Worm (Caenorhabditis elegans) whole organism, L4 larva: ENCODE measurements around the gene D1046.18.
A peak's percentile ranks its signal among the peaks of the same experiment; 100 is the strongest.

ENCODE experiments used
- D1046.2 ChIP-seq: fragments of 200-800 bp; sonication (Bioruptor generic); IDR thresholded peaks from 2 replicates; pipeline ENCODE4 v1.3.6; 2022; ENCODE audit warnings: missing genetic modification characterization, missing compliant biosample characterization
- F10B5.3 ChIP-seq: sonication (generic microtip); optimal IDR thresholded peaks from 2 replicates; lab custom pipeline; 2016; ENCODE audit warnings: mild to moderate bottlenecking, missing genetic modification characterization, missing compliant biosample characterization
- T26A8.4 ChIP-seq: fragments of 200-800 bp; sonication (Bioruptor generic); IDR thresholded peaks from 2 replicates; pipeline ENCODE4 v1.3.6; 2022; ENCODE audit warnings: missing genetic modification characterization, missing compliant biosample characterization
- Y5F2A.4 ChIP-seq: fragments of 200-800 bp; sonication (Bioruptor generic); optimal IDR thresholded peaks from 2 replicates; lab custom pipeline; 2018; ENCODE audit warnings: mild to moderate bottlenecking, missing genetic modification characterization, missing compliant biosample characterization
- ZK337.2 ChIP-seq: fragments of 200-800 bp; sonication (Bioruptor generic); IDR thresholded peaks from 2 replicates; pipeline ENCODE4 v1.3.6; 2022; ENCODE audit warnings: missing genetic modification reagents, missing genetic modification characterization, missing compliant biosample characterization
- ZK546.5 ChIP-seq, 2 experiments: sonication (generic microtip); optimal IDR thresholded peaks; 2 replicates each; lab custom pipeline; 2017; ENCODE audit warnings: missing biosample characterization in 2 of 2, missing genetic modification characterization in 2 of 2
- aha-1 ChIP-seq: fragments of 150-350 bp; peaks from one replicate; lab custom pipeline; 2014; ENCODE audit warnings: missing biosample characterization, missing genetic modification characterization
- aly-2 ChIP-seq: sonication (generic microtip); optimal IDR thresholded peaks from 2 replicates; lab custom pipeline; 2018; ENCODE audit warnings: missing biosample characterization, missing genetic modification characterization
- ama-1 ChIP-seq: fragments of 150-350 bp; optimal IDR thresholded peaks from 2 replicates; lab custom pipeline; 2014; ENCODE audit warnings: inconsistent platforms, mixed read lengths
- arid-1 ChIP-seq: fragments of 200-800 bp; sonication (Bioruptor generic); conservative IDR thresholded peaks from 2 replicates; pipeline ENCODE4 v1.3.6; 2022; ENCODE audit warnings: missing genetic modification reagents, missing genetic modification characterization, missing compliant biosample characterization
- ceh-20 ChIP-seq: fragments of 200-800 bp; sonication (Bioruptor generic); IDR thresholded peaks from 2 replicates; pipeline ENCODE4 v1.3.6; 2022; ENCODE audit warnings: missing genetic modification reagents, missing genetic modification characterization, missing compliant biosample characterization
- ceh-44 ChIP-seq: fragments of 200-800 bp; sonication (Bioruptor generic); IDR thresholded peaks from 2 replicates; pipeline ENCODE4 v1.3.6; 2022; ENCODE audit warnings: missing genetic modification reagents, missing genetic modification characterization, missing compliant biosample characterization
- ceh-62 ChIP-seq: sonication (generic microtip); optimal IDR thresholded peaks from 2 replicates; lab custom pipeline; 2017; ENCODE audit warnings: missing biosample characterization, missing genetic modification characterization
- ces-1 ChIP-seq: fragments of 150-350 bp; sonication (generic microtip); optimal IDR thresholded peaks from 4 replicates; lab custom pipeline; 2014; ENCODE audit warnings: missing biosample characterization, missing genetic modification reagents, missing genetic modification characterization
- daf-12 ChIP-seq: fragments of 150-350 bp; optimal IDR thresholded peaks from 2 replicates; lab custom pipeline; 2014; ENCODE audit warnings: missing biosample characterization, missing genetic modification reagents, missing genetic modification characterization
- dmd-8 ChIP-seq: fragments of 200-800 bp; sonication (Bioruptor generic); IDR thresholded peaks from 2 replicates; pipeline ENCODE4 v1.3.6; 2022; ENCODE audit warnings: missing genetic modification characterization, missing compliant biosample characterization
- dmd-9 ChIP-seq: fragments of 200-800 bp; sonication (Bioruptor generic); IDR thresholded peaks from 2 replicates; pipeline ENCODE4 v1.3.6; 2022; ENCODE audit warnings: missing genetic modification reagents, missing genetic modification characterization, missing compliant biosample characterization
- dpl-1 ChIP-seq: fragments of 150-350 bp; optimal IDR thresholded peaks from 2 replicates; lab custom pipeline; 2014; ENCODE audit warnings: missing biosample characterization, missing genetic modification reagents, missing genetic modification characterization
- duxl-1 ChIP-seq: sonication (generic microtip); optimal IDR thresholded peaks from 2 replicates; lab custom pipeline; 2016; ENCODE audit warnings: mild to moderate bottlenecking, missing genetic modification characterization, moderate library complexity, missing compliant biosample characterization; ENCODE audit not compliant: poor library complexity
- fos-1 ChIP-seq: fragments of 150-350 bp; optimal IDR thresholded peaks from 2 replicates; lab custom pipeline; 2014; ENCODE audit warnings: missing biosample characterization, missing genetic modification characterization
- gei-8 ChIP-seq: fragments of 200-800 bp; sonication (Bioruptor generic); optimal IDR thresholded peaks from 2 replicates; lab custom pipeline; 2018; ENCODE audit warnings: mild to moderate bottlenecking, missing genetic modification characterization, missing compliant biosample characterization
- hlh-11 ChIP-seq: fragments of 200-800 bp; sonication (Bioruptor generic); optimal IDR thresholded peaks from 2 replicates; lab custom pipeline; 2018; ENCODE audit warnings: mild to moderate bottlenecking, missing genetic modification characterization, missing compliant biosample characterization
- hlh-30 ChIP-seq: sonication (generic microtip); optimal IDR thresholded peaks from 2 replicates; lab custom pipeline; 2017; ENCODE audit warnings: antibody characterized with exemption, mild to moderate bottlenecking, missing genetic modification characterization, missing compliant biosample characterization; ENCODE audit not compliant: insufficient read depth
- jun-1 ChIP-seq: fragments of 150-350 bp; optimal IDR thresholded peaks from 2 replicates; lab custom pipeline; 2014; ENCODE audit warnings: missing biosample characterization, missing genetic modification reagents, missing genetic modification characterization
- lim-7 ChIP-seq: fragments of 200-800 bp; sonication (Bioruptor generic); IDR thresholded peaks from 2 replicates; pipeline ENCODE4 v1.3.6; 2022; ENCODE audit warnings: missing genetic modification characterization, missing compliant biosample characterization
- lin-15B ChIP-seq: fragments of 150-350 bp; sonication (generic microtip); optimal IDR thresholded peaks from 3 replicates; lab custom pipeline; 2014; ENCODE audit warnings: missing biosample characterization, missing genetic modification characterization
- lir-3 ChIP-seq: sonication (generic microtip); optimal IDR thresholded peaks from 2 replicates; lab custom pipeline; 2016; ENCODE audit warnings: mild to moderate bottlenecking, missing genetic modification characterization, missing compliant biosample characterization
- lsy-2 ChIP-seq, 2 experiments: fragments of 150-350 bp in 1 of 2; sonication (generic microtip) in 1 of 2; optimal IDR thresholded peaks; 2 replicates each; lab custom pipeline; 2014 to 2017; ENCODE audit warnings: missing biosample characterization in 2 of 2, missing genetic modification characterization in 2 of 2
- madf-9 ChIP-seq: fragments of 200-800 bp; sonication (Bioruptor generic); conservative IDR thresholded peaks from 2 replicates; pipeline ENCODE4 v1.3.6; 2022; ENCODE audit warnings: missing genetic modification reagents, missing genetic modification characterization, missing compliant biosample characterization
- mdl-1 ChIP-seq, 2 experiments: fragments of 150-350 bp in 1 of 2; sonication (generic microtip) in 1 of 2; optimal IDR thresholded peaks; 2 replicates each; lab custom pipeline; 2014 to 2017; ENCODE audit warnings: missing biosample characterization in 2 of 2, missing genetic modification characterization in 2 of 2
- mep-1 ChIP-seq: fragments of 150-350 bp; sonication (generic microtip); optimal IDR thresholded peaks from 3 replicates; lab custom pipeline; 2014; ENCODE audit warnings: missing biosample characterization, missing genetic modification characterization
- mxl-2 ChIP-seq: fragments of 200-800 bp; sonication (Bioruptor generic); conservative IDR thresholded peaks from 2 replicates; pipeline ENCODE4 v1.3.6; 2022; ENCODE audit warnings: missing genetic modification reagents, missing genetic modification characterization, missing compliant biosample characterization
- nhr-11 ChIP-seq: fragments of 150-350 bp; optimal IDR thresholded peaks from 2 replicates; lab custom pipeline; 2014; ENCODE audit warnings: missing biosample characterization, missing genetic modification characterization
- nhr-237 ChIP-seq: sonication (generic microtip); optimal IDR thresholded peaks from 2 replicates; lab custom pipeline; 2017; ENCODE audit warnings: missing biosample characterization, missing genetic modification characterization
- nhr-28 ChIP-seq: fragments of 150-350 bp; optimal IDR thresholded peaks from 2 replicates; lab custom pipeline; 2014; ENCODE audit warnings: missing biosample characterization, missing genetic modification characterization
- nhr-41 ChIP-seq: fragments of 200-800 bp; sonication (Bioruptor generic); IDR thresholded peaks from 2 replicates; pipeline ENCODE4 v1.3.6; 2022; ENCODE audit warnings: missing genetic modification reagents, missing genetic modification characterization, missing compliant biosample characterization
- nhr-48 ChIP-seq: sonication (generic microtip); optimal IDR thresholded peaks from 2 replicates; lab custom pipeline; 2016; ENCODE audit warnings: mild to moderate bottlenecking, missing genetic modification characterization, missing compliant biosample characterization
- pqm-1 ChIP-seq: sonication (generic microtip); optimal IDR thresholded peaks from 2 replicates; lab custom pipeline; 2017; ENCODE audit warnings: missing biosample characterization, missing genetic modification characterization
- saeg-2 ChIP-seq: fragments of 200-800 bp; sonication (Bioruptor generic); IDR thresholded peaks from 2 replicates; pipeline ENCODE4 v1.3.6; 2022; ENCODE audit warnings: missing genetic modification reagents, missing genetic modification characterization, missing compliant biosample characterization
- set-16 ChIP-seq: fragments of 200-800 bp; sonication (Bioruptor generic); IDR thresholded peaks from 2 replicates; pipeline ENCODE4 v1.3.6; 2022; ENCODE audit warnings: missing genetic modification reagents, missing genetic modification characterization, missing compliant biosample characterization
- spr-1 ChIP-seq: sonication (generic microtip); optimal IDR thresholded peaks from 2 replicates; lab custom pipeline; 2016; ENCODE audit warnings: mild to moderate bottlenecking, missing genetic modification characterization, missing compliant biosample characterization
- unc-130 ChIP-seq: sonication (generic microtip); optimal IDR thresholded peaks from 2 replicates; lab custom pipeline; 2016; ENCODE audit warnings: missing genetic modification reagents, missing genetic modification characterization, missing compliant biosample characterization
- unc-39 ChIP-seq: sonication (generic microtip); optimal IDR thresholded peaks from 2 replicates; lab custom pipeline; 2017; ENCODE audit warnings: missing biosample characterization, missing genetic modification characterization
- unc-62 ChIP-seq, 3 experiments: fragments of 150-350 bp in 1 of 3; sonication (generic microtip); optimal IDR thresholded peaks in 2 of 3; peaks in 1 of 3; 1 replicate in 1 of 3; 2 replicates in 2 of 3; lab custom pipeline; 2014 to 2017; ENCODE audit warnings: missing biosample characterization in 3 of 3, missing genetic modification characterization in 3 of 3, missing genetic modification reagents in 3 of 3, missing genotype in 1 of 3
- vab-7 ChIP-seq: fragments of 200-800 bp; sonication (Bioruptor generic); IDR thresholded peaks from 2 replicates; pipeline ENCODE4 v1.3.6; 2022; ENCODE audit warnings: missing genetic modification reagents, missing genetic modification characterization, missing compliant biosample characterization
- zfp-3 ChIP-seq: fragments of 200-800 bp; sonication (Bioruptor generic); conservative IDR thresholded peaks from 2 replicates; pipeline ENCODE4 v1.3.6; 2022; ENCODE audit warnings: missing genetic modification reagents, missing genetic modification characterization, missing compliant biosample characterization

Gene D1046.18

DNA sequence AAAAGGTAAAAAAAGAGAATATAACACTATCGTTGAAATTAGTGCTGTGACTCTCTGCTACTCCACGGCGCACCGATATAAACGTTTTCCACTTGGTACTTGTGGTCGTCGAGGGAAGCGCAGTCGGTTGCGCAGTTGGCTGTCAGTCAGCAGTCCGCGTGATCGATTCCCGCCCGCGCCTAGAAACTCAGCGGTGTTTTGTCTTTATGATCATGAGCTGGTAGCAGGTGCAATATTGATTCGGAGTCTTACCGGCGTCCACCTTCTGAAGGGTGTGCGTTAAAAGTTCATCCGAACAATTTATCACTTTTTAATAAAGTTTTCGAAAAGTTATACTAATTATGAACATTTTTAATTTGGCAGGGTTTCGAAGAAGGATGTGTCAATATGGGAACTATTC is 2.9 kb upstream of the D1046.18 start (continued):
- peak; percentile 81 for TF ChIP-seq saeg-2
- peak; percentile 91 for TF ChIP-seq T26A8.4 (GFP tag; lab: Robert Waterston, UW)
- TF ChIP-seq spr-1 (tag; lab: Kevin White, UChicago), result peak; percentile 80
- TF ChIP-seq, all 104 proteins: peak for 82

DNA sequence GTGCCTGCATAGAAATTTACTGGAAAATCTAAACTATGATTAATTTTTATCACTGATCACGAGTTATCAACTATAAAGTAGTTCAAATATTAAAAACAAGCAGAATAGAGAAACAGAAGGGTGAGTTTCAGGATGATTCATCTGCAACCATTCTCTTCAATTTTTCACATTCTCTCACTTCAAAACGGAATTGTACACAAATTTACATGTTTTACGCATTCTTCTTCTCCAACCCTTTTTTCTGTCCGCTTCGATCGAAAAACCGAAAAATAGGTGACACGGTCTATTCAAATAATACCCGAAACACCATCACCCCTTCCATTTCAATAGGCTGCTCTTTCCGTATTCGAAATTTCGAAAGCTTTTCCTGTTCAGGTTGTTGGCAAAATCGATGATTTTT is 3.5 kb downstream of the D1046.18 start, which contains the start of gene D1046.4:
Gene D1046.4 (plus strand): TSS at position 301 of the 400 bp plus-strand sequence.
- TF ChIP-seq jun-1 (tag; lab: Kevin White, UChicago) (no peak), dmd-9 (no peak), lin-15B (no peak), lir-3 (tag; lab: Kevin White, UChicago) (no peak), ZK546.5 (tag; optimal IDR thresholded peaks at IDR 0.05; lab: Kevin White, UChicago) (no peak), F10B5.3 (tag; lab: Kevin White, UChicago) (no peak)
- TF ChIP-seq, all 104 proteins: peak for 0

ce11 chrIV:8943430-8943829 is 13.4 kb downstream of the D1046.18 start:
- TF ChIP-seq ces-1, result peak; percentile 74
- TF ChIP-seq ceh-44 (GFP tag; lab: Robert Waterston, UW), result no peak

ce11 chrIV:8947146-8947545 is 17.1 kb downstream of the D1046.18 start:
- TF ChIP-seq unc-130 (GFP tag; lab: Kevin White, UChicago) (no peak), F10B5.3 (tag; lab: Kevin White, UChicago) (no peak), lsy-2 (tag; optimal IDR thresholded peaks at IDR 0.05; lab: Kevin White, UChicago) (peak in 1 of 2 experiments; percentile 45), aly-2 (tag; lab: Kevin White, UChicago) (no peak), dmd-8 (GFP tag; lab: Robert Waterston, UW) (no peak), vab-7 (GFP tag; lab: Robert Waterston, UW) (no peak), gei-8 (GFP tag; lab: Kevin White, UChicago) (no peak), hlh-11 (tag; lab: Kevin White, UChicago) (peak; percentile 63), nhr-48 (tag; lab: Kevin White, UChicago) (no peak), nhr-237 (no peak), set-16 (GFP tag; lab: Robert Waterston, UW) (no peak), daf-12 (tag; lab: Kevin White, UChicago) (no peak), ceh-20 (0 out of 2 replicates have a peak, but pooled peaks have one; percentile 11), nhr-41 (GFP tag; lab: Robert Waterston, UW) (no peak), aha-1 (tag; lab: Kevin White, UChicago) (peak; percentile 75), ZK337.2 (GFP tag; lab: Robert Waterston, UW) (no peak), lim-7 (GFP tag; lab: Robert Waterston, UW) (no peak), nhr-11 (tag; lab: Kevin White, UChicago) (no peak), D1046.2 (no peak), madf-9 (GFP tag; lab: Robert Waterston, UW) (no peak), pqm-1 (no peak), hlh-30 (tag; lab: Kevin White, UChicago) (peak; percentile 88), ceh-62 (tag; lab: Kevin White, UChicago) (no peak), zfp-3 (no peak), fos-1 (tag; lab: Kevin White, UChicago) (no peak), unc-39 (no peak), duxl-1 (tag; lab: Kevin White, UChicago) (no peak), nhr-28 (tag; lab: Kevin White, UChicago) (no peak), dpl-1 (GFP tag; lab: Kevin White, UChicago) (no peak), mxl-2 (GFP tag; lab: Robert Waterston, UW) (no peak), dmd-9 (no peak), Y5F2A.4 (GFP tag; lab: Kevin White, UChicago) (no peak), mdl-1 (tag; optimal IDR thresholded peaks at IDR 0.05; lab: Kevin White, UChicago) (peak in 1 of 2 experiments; percentile 72), unc-62 (GFP tag; optimal IDR thresholded peaks at IDR 0.05 in 1 of 2; lab: Kevin White, UChicago) (peak in 1 of 2 experiments; percentile 97), unc-62 (tag; optimal IDR thresholded peaks at IDR 0.05; lab: Kevin White, UChicago) (no peak), spr-1 (tag; lab: Kevin White, UChicago) (no peak), ama-1 (lab: Kevin White, UChicago) (no peak), arid-1 (GFP tag; lab: Robert Waterston, UW) (no peak), ceh-44 (GFP tag; lab: Robert Waterston, UW) (no peak), mep-1 (tag; lab: Kevin White, UChicago) (peak; percentile 47)
